Fruit fly (Drosophila melanogaster): ENCODE data around the gene PPYR1.

The PPYR1 gene

dm6 chrX:15244813-15245212 is at the start of gene PPYR1:
PPYR1 (minus strand) TSS chrX:15244913.
- TF ChIP-seq CG8478 (optimal IDR thresholded peaks at IDR 0.05) (no peak), CTCF (optimal IDR thresholded peaks at IDR 0.05) (no peak)

- TF ChIP-seq CG8478 (optimal IDR thresholded peaks at IDR 0.05) (no peak), CTCF (optimal IDR thresholded peaks at IDR 0.05) (peak in 1 of 2 experiments; percentile 31)
Observed at dm6 chrX:15292794-15293193, 48.1 kb upstream of the PPYR1 start, which contains the start of gene CG5877. CG5877 (plus strand) TSS chrX:15293031.

- no peak for TF ChIP-seq CG8478 (optimal IDR thresholded peaks at IDR 0.05)
- TF ChIP-seq CTCF (optimal IDR thresholded peaks at IDR 0.05) = no peak
Observed at dm6 chrX:15272305-15272704, 27.6 kb upstream of the PPYR1 start, which contains the start of gene CG9106. CG9106 (minus strand) TSS chrX:15272405.

dm6 chrX:15259295-15259694 is 14.6 kb upstream of the PPYR1 start:
- no peak for TF ChIP-seq CTCF (optimal IDR thresholded peaks at IDR 0.05)

dm6 chrX:15235252-15235651 is 9.5 kb downstream of the PPYR1 start:
- TF ChIP-seq CG8478 (optimal IDR thresholded peaks at IDR 0.05) (no peak), CTCF (optimal IDR thresholded peaks at IDR 0.05) (no peak)

- TF ChIP-seq CG8478 (optimal IDR thresholded peaks at IDR 0.05) (no peak), CTCF (optimal IDR thresholded peaks at IDR 0.05) (no peak)
Observed at dm6 chrX:15229775-15230174, 14.9 kb downstream of the PPYR1 start, which contains the start of gene CG9101. CG9101 (minus strand) TSS chrX:15229875.

- TF ChIP-seq CTCF (optimal IDR thresholded peaks at IDR 0.05) = no peak
- no peak for TF ChIP-seq CG8478 (optimal IDR thresholded peaks at IDR 0.05)
Observed at dm6 chrX:15223482-15223881, 21.2 kb downstream of the PPYR1 start, which contains the start of gene CG43076. CG43076 (minus strand) TSS chrX:15223582.

dm6 chrX:15221076-15221475 is 23.6 kb downstream of the PPYR1 start, which contains the start of gene CG43075:
CG43075 (minus strand) TSS chrX:15221176.
- TF ChIP-seq CG8478 (optimal IDR thresholded peaks at IDR 0.05) = no peak
- no peak for TF ChIP-seq CTCF (optimal IDR thresholded peaks at IDR 0.05)

- TF ChIP-seq CG8478 (optimal IDR thresholded peaks at IDR 0.05) = no peak
- TF ChIP-seq CTCF (optimal IDR thresholded peaks at IDR 0.05) = no peak
Observed at dm6 chrX:15216048-15216447, 28.7 kb downstream of the PPYR1 start.

dm6 chrX:15210086-15210485 is 34.6 kb downstream of the PPYR1 start, which contains the start of gene CG5662:
CG5662 (plus strand) TSS chrX:15210386.
- TF ChIP-seq CTCF (optimal IDR thresholded peaks at IDR 0.05) (no peak), CG8478 (optimal IDR thresholded peaks at IDR 0.05) (no peak)

dm6 chrX:15206536-15206935 is 38.2 kb downstream of the PPYR1 start, which contains the start of gene CG32588:
CG32588 (minus strand) TSS chrX:15206636.
- TF ChIP-seq CTCF (optimal IDR thresholded peaks at IDR 0.05) (no peak), CG8478 (optimal IDR thresholded peaks at IDR 0.05) (no peak)

- TF ChIP-seq CTCF (optimal IDR thresholded peaks at IDR 0.05) (peak; percentile 64), CG8478 (optimal IDR thresholded peaks at IDR 0.05) (no peak)
Observed at dm6 chrX:15203634-15204033, 41.1 kb downstream of the PPYR1 start.

- TF ChIP-seq CG8478 (optimal IDR thresholded peaks at IDR 0.05) (no peak), CTCF (optimal IDR thresholded peaks at IDR 0.05) (no peak)
Observed at dm6 chrX:15199845-15200432, 44.8 kb downstream of the PPYR1 start.

Data from S2 (cell line).